Fruit fly (Drosophila melanogaster) whole organism, prepupa: ENCODE data around the gene CG14961.

Source experiments
- Blimp-1 ChIP-seq: fragments of 200-800 bp; sonication (Bioruptor generic); optimal IDR thresholded peaks from 3 replicates; lab custom pipeline; 2017; ENCODE audit warnings: missing biosample characterization, missing genetic modification characterization, mild to moderate bottlenecking, moderate library complexity, missing genetic modification reagents
- CG10631 ChIP-seq: fragments of 200-800 bp; sonication (Bioruptor generic); optimal IDR thresholded peaks from 2 replicates; lab custom pipeline; 2016; ENCODE audit warnings: missing biosample characterization, missing genetic modification characterization
- CG11294 ChIP-seq: fragments of 200-800 bp; sonication (Bioruptor generic); IDR thresholded peaks from 2 replicates; pipeline ENCODE4 v1.3.6; 2022; ENCODE audit warnings: missing biosample characterization, missing genetic modification characterization
- CG11762 ChIP-seq: fragments of 200-800 bp; sonication (Bioruptor generic); optimal IDR thresholded peaks from 3 replicates; lab custom pipeline; 2016; ENCODE audit warnings: missing biosample characterization, missing genetic modification characterization; ENCODE audit not compliant: insufficient read depth
- CG11902 ChIP-seq: fragments of 200-800 bp; sonication (Bioruptor generic); optimal IDR thresholded peaks from 3 replicates; lab custom pipeline; 2016; ENCODE audit warnings: missing biosample characterization, missing genetic modification characterization
- CG15336 ChIP-seq: fragments of 200-800 bp; sonication (Bioruptor generic); IDR thresholded peaks from 2 replicates; pipeline ENCODE4 v1.3.6; 2022; ENCODE audit warnings: missing biosample characterization, missing genetic modification characterization
- CG1621 ChIP-seq: fragments of 200-800 bp; sonication (Bioruptor generic); optimal IDR thresholded peaks from 3 replicates; lab custom pipeline; 2018; ENCODE audit warnings: missing biosample characterization, mild to moderate bottlenecking, missing genetic modification characterization
- CG16779 ChIP-seq: fragments of 200-800 bp; sonication (Bioruptor generic); optimal IDR thresholded peaks from 3 replicates; lab custom pipeline; 2017; ENCODE audit warnings: missing biosample characterization, mild to moderate bottlenecking, missing genetic modification characterization
- CG3032 ChIP-seq: fragments of 200-800 bp; optimal IDR thresholded peaks from 2 replicates; lab custom pipeline; 2019; ENCODE audit warnings: missing biosample characterization, mild to moderate bottlenecking, missing genetic modification characterization, moderate library complexity
- CG31627 ChIP-seq: fragments of 200-800 bp; sonication (Bioruptor generic); optimal IDR thresholded peaks from 3 replicates; lab custom pipeline; 2016; ENCODE audit warnings: missing biosample characterization, missing genetic modification characterization
- CG32006 ChIP-seq: fragments of 200-800 bp; sonication (Bioruptor generic); optimal IDR thresholded peaks from 3 replicates; lab custom pipeline; 2017; ENCODE audit warnings: missing biosample characterization, mild to moderate bottlenecking, missing genetic modification characterization
- CG4318 ChIP-seq: fragments of 200-800 bp; sonication (Bioruptor generic); optimal IDR thresholded peaks from 3 replicates; lab custom pipeline; 2017; ENCODE audit warnings: missing biosample characterization, mild to moderate bottlenecking, missing genetic modification characterization
- CG6163 ChIP-seq: fragments of 200-800 bp; sonication (Bioruptor generic); IDR thresholded peaks from 3 replicates; pipeline ENCODE4 v1.3.6; 2022; ENCODE audit warnings: missing biosample characterization, missing genetic modification characterization
- CG6276 ChIP-seq: fragments of 200-800 bp; sonication (Bioruptor generic); optimal IDR thresholded peaks from 2 replicates; lab custom pipeline; 2017; ENCODE audit warnings: missing biosample characterization, mild to moderate bottlenecking, missing genetic modification characterization
- CG6792 ChIP-seq: fragments of 200-800 bp; sonication (Bioruptor generic); optimal IDR thresholded peaks from 3 replicates; lab custom pipeline; 2016; ENCODE audit warnings: missing biosample characterization, missing genetic modification characterization
- CG6854 ChIP-seq: fragments of 200-800 bp; sonication (Bioruptor generic); optimal IDR thresholded peaks from 2 replicates; lab custom pipeline; 2017; ENCODE audit warnings: missing biosample characterization, mild to moderate bottlenecking, missing genetic modification characterization
- CG7368 ChIP-seq: fragments of 200-800 bp; sonication (Bioruptor generic); optimal IDR thresholded peaks from 3 replicates; lab custom pipeline; 2016; ENCODE audit warnings: missing biosample characterization, missing genetic modification characterization
- CG8119 ChIP-seq: fragments of 200-800 bp; sonication (Bioruptor generic); IDR thresholded peaks from 3 replicates; pipeline ENCODE4 v1.3.6; 2022; ENCODE audit warnings: missing biosample characterization, missing genetic modification characterization
- CG8319 ChIP-seq: fragments of 200-800 bp; sonication (Bioruptor generic); optimal IDR thresholded peaks from 3 replicates; lab custom pipeline; 2016; ENCODE audit warnings: missing biosample characterization, missing genetic modification characterization
- CG8632 ChIP-seq: fragments of 200-800 bp; sonication (Bioruptor generic); optimal IDR thresholded peaks from 3 replicates; lab custom pipeline; 2016; ENCODE audit warnings: missing biosample characterization, missing genetic modification characterization
- CG9139 ChIP-seq: fragments of 200-800 bp; sonication (Bioruptor generic); optimal IDR thresholded peaks from 3 replicates; lab custom pipeline; 2017; ENCODE audit warnings: missing biosample characterization, mild to moderate bottlenecking, missing genetic modification characterization
- Eip75B ChIP-seq: fragments of 200-800 bp; sonication (Bioruptor generic); optimal IDR thresholded peaks from 3 replicates; lab custom pipeline; 2016; ENCODE audit warnings: missing biosample characterization, missing genetic modification characterization
- Eip78C ChIP-seq: fragments of 200-800 bp; sonication (Bioruptor generic); peaks from one replicate; lab custom pipeline; 2016; ENCODE audit warnings: missing biosample characterization, missing genetic modification characterization
- Eip93F ChIP-seq: fragments of 200-800 bp; sonication (Bioruptor generic); optimal IDR thresholded peaks from 2 replicates; lab custom pipeline; 2016; ENCODE audit warnings: missing biosample characterization, mild to moderate bottlenecking, missing genetic modification characterization
- Ets21C ChIP-seq: fragments of 200-800 bp; sonication (Bioruptor generic); optimal IDR thresholded peaks from 3 replicates; lab custom pipeline; 2016; ENCODE audit warnings: missing biosample characterization, missing genetic modification characterization
- Gug ChIP-seq: fragments of 200-800 bp; sonication (Bioruptor generic); IDR thresholded peaks from 2 replicates; pipeline ENCODE4 v1.3.6; 2022; ENCODE audit warnings: missing biosample characterization, missing genetic modification characterization
- Hr38 ChIP-seq: sonication (Bioruptor generic); optimal IDR thresholded peaks from 2 replicates; lab custom pipeline; 2016; ENCODE audit warnings: missing biosample characterization, missing genetic modification characterization
- Hr39 ChIP-seq: fragments of 200-800 bp; sonication (Bioruptor generic); optimal IDR thresholded peaks from 2 replicates; lab custom pipeline; 2016; ENCODE audit warnings: missing biosample characterization, missing genetic modification characterization
- Hr4 ChIP-seq: fragments of 200-800 bp; sonication (Bioruptor generic); optimal IDR thresholded peaks from 3 replicates; lab custom pipeline; 2016; ENCODE audit warnings: missing biosample characterization, missing genetic modification characterization
- Lpt ChIP-seq: fragments of 200-800 bp; sonication (Bioruptor generic); optimal IDR thresholded peaks from 3 replicates; lab custom pipeline; 2016; ENCODE audit warnings: missing biosample characterization, missing genetic modification characterization
- Smox ChIP-seq: fragments of 200-800 bp; sonication (Bioruptor generic); optimal IDR thresholded peaks from 3 replicates; lab custom pipeline; 2016; ENCODE audit warnings: missing biosample characterization, missing genetic modification characterization
- Sox102F ChIP-seq: fragments of 200-800 bp; sonication (Bioruptor generic); optimal IDR thresholded peaks from 2 replicates; lab custom pipeline; 2016; ENCODE audit warnings: missing biosample characterization, mild to moderate bottlenecking, missing genetic modification characterization
- Sox14 ChIP-seq: fragments of 200-800 bp; sonication (Bioruptor generic); optimal IDR thresholded peaks from 3 replicates; lab custom pipeline; 2016; ENCODE audit warnings: missing biosample characterization, missing genetic modification characterization
- Sox15 ChIP-seq: fragments of 200-800 bp; sonication (Bioruptor generic); optimal IDR thresholded peaks from 3 replicates; lab custom pipeline; 2016; ENCODE audit warnings: missing biosample characterization, missing genetic modification characterization
- achi ChIP-seq: fragments of 200-800 bp; sonication (Bioruptor generic); optimal IDR thresholded peaks from 3 replicates; lab custom pipeline; 2016; ENCODE audit warnings: missing biosample characterization, missing genetic modification characterization
- acj6 ChIP-seq: fragments of 200-800 bp; sonication (Bioruptor generic); optimal IDR thresholded peaks from 3 replicates; lab custom pipeline; 2016; ENCODE audit warnings: missing biosample characterization, missing genetic modification characterization
- dac ChIP-seq: fragments of 200-800 bp; sonication (Bioruptor generic); optimal IDR thresholded peaks from 2 replicates; lab custom pipeline; 2017; ENCODE audit warnings: missing biosample characterization, mild to moderate bottlenecking, missing genetic modification characterization
- dsx ChIP-seq: fragments of 200-800 bp; optimal IDR thresholded peaks from 3 replicates; lab custom pipeline; 2019; ENCODE audit warnings: missing biosample characterization, mild to moderate bottlenecking, missing genetic modification characterization, moderate library complexity; ENCODE audit not compliant: poor library complexity, severe bottlenecking
- eg ChIP-seq: fragments of 200-800 bp; sonication (Bioruptor generic); IDR thresholded peaks from 3 replicates; pipeline ENCODE4 v1.3.6; 2022; ENCODE audit warnings: missing biosample characterization, missing genetic modification characterization
- fd59A ChIP-seq: fragments of 200-800 bp; sonication (Bioruptor generic); optimal IDR thresholded peaks from 2 replicates; lab custom pipeline; 2017; ENCODE audit warnings: missing biosample characterization, mild to moderate bottlenecking, missing genetic modification characterization, missing genetic modification reagents
- fd85E ChIP-seq: fragments of 200-800 bp; sonication (Bioruptor generic); optimal IDR thresholded peaks from 3 replicates; lab custom pipeline; 2016; ENCODE audit warnings: missing biosample characterization, missing genetic modification characterization
- fkh ChIP-seq: fragments of 200-800 bp; sonication (Bioruptor generic); optimal IDR thresholded peaks from 3 replicates; lab custom pipeline; 2017; ENCODE audit warnings: missing biosample characterization, mild to moderate bottlenecking, missing genetic modification characterization, moderate library complexity
- pdm3 ChIP-seq: fragments of 200-800 bp; sonication (Bioruptor generic); optimal IDR thresholded peaks from 3 replicates; lab custom pipeline; 2016; ENCODE audit warnings: missing biosample characterization, missing genetic modification characterization
- salr ChIP-seq, 2 experiments: fragments of 200-800 bp; sonication (Bioruptor generic); optimal IDR thresholded peaks; 3 replicates each; lab custom pipeline; 2016 to 2018; ENCODE audit warnings: missing biosample characterization in 2 of 2, missing genetic modification characterization in 2 of 2, mild to moderate bottlenecking in 1 of 2
- spab ChIP-seq: fragments of 200-800 bp; sonication (Bioruptor generic); optimal IDR thresholded peaks from 2 replicates; lab custom pipeline; 2017; ENCODE audit warnings: missing biosample characterization, mild to moderate bottlenecking, missing genetic modification characterization, missing genetic modification reagents
- ss ChIP-seq, 2 experiments: fragments of 200-800 bp; sonication (Bioruptor generic); optimal IDR thresholded peaks; 2 replicates in 1 of 2; 3 replicates in 1 of 2; lab custom pipeline; 2017 to 2018; ENCODE audit warnings: mild to moderate bottlenecking in 2 of 2, missing biosample characterization in 2 of 2, missing genetic modification characterization in 2 of 2, moderate library complexity in 1 of 2
- topi ChIP-seq: fragments of 200-800 bp; sonication (Bioruptor generic); optimal IDR thresholded peaks from 3 replicates; lab custom pipeline; 2016; ENCODE audit warnings: missing biosample characterization, missing genetic modification characterization

CG14961 gene

DNA sequence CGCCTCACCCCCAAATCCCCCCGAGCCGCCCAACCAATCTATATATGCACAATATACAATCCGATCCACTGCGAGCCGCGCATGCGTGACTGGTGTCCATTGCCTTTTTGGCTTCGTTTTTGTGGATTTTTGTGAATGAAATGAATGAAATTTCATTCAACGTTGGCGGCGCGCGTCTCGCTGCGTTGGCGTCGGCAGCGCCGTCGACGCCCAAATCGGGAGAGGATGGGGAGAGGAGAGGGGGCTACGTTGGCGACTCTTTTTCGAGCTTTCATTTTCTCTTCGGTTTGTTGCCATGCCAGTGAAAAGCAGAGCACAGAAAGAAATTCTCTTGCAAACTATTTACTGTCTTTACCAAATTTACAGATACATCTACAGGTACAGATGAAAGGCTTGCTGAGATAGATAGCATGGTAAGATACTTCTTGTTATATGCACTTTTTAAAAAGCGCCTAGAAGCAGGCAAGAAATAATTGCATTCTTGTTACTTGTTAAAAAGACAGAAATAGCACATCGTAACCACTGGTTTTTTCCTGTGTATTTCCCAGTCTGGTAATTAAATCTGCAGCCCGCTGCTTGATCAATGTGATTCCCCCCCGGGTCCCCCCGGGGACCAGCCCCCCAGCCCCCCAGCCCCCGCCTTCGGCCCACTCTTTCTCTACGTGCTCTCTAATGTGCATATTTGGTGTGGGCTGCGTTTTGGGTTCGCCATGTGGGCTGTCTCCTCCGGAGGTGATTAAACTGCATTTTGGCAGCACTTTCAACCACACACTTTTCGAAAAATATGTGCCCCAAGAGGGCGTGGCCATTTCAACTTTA, 50.6 kb downstream of the CG14961 start (continued):
- TF ChIP-seq spab (no peak), ss (GFP tag; optimal IDR thresholded peaks at IDR 0.05; lab: Kevin White, UChicago) (peak in 1 of 2 experiments; percentile 77), CG11902 (GFP tag; lab: Kevin White, UChicago) (no peak), topi (GFP tag; lab: Kevin White, UChicago) (peak; percentile 38), CG16779 (tag; lab: Kevin White, UChicago) (no peak), CG8119 (GFP tag; lab: Robert Waterston, UW) (peak; percentile 83), CG15336 (GFP tag; lab: Robert Waterston, UW) (peak; percentile 86), fd59A (GFP tag; lab: Kevin White, UChicago) (no peak), CG31627 (peak; percentile 31), CG10631 (GFP tag; lab: Kevin White, UChicago) (no peak), Hr39 (GFP tag; lab: Kevin White, UChicago) (peak; percentile 48), salr (GFP tag; optimal IDR thresholded peaks at IDR 0.05; lab: Kevin White, UChicago) (no peak), Hr38 (no peak), Smox (GFP tag; lab: Kevin White, UChicago) (peak; percentile 8), Eip78C (peak; percentile 91), Eip75B (GFP tag; lab: Kevin White, UChicago) (no peak), pdm3 (peak; percentile 51), CG6854 (no peak), Sox15 (GFP tag; lab: Kevin White, UChicago) (peak; percentile 33), Sox102F (peak; percentile 43), Blimp-1 (peak; percentile 47), CG11762 (GFP tag; lab: Kevin White, UChicago) (peak; percentile 8), CG1621 (tag; lab: Kevin White, UChicago) (no peak), fd85E (GFP tag; lab: Kevin White, UChicago) (no peak), Ets21C (GFP tag; lab: Kevin White, UChicago) (no peak), CG8632 (GFP tag; lab: Kevin White, UChicago) (peak; percentile 0), acj6 (GFP tag; lab: Kevin White, UChicago) (peak; percentile 19), Hr4 (peak; percentile 87), CG6276 (GFP tag; lab: Kevin White, UChicago) (peak; percentile 76), Sox14 (GFP tag; lab: Kevin White, UChicago) (peak; percentile 25), Gug (GFP tag; lab: Robert Waterston, UW) (peak; percentile 59), fkh (GFP tag; lab: Kevin White, UChicago) (no peak), CG8319 (GFP tag; lab: Kevin White, UChicago) (no peak), CG3032 (tag; lab: Kevin White, UChicago) (peak; percentile 8)

DNA sequence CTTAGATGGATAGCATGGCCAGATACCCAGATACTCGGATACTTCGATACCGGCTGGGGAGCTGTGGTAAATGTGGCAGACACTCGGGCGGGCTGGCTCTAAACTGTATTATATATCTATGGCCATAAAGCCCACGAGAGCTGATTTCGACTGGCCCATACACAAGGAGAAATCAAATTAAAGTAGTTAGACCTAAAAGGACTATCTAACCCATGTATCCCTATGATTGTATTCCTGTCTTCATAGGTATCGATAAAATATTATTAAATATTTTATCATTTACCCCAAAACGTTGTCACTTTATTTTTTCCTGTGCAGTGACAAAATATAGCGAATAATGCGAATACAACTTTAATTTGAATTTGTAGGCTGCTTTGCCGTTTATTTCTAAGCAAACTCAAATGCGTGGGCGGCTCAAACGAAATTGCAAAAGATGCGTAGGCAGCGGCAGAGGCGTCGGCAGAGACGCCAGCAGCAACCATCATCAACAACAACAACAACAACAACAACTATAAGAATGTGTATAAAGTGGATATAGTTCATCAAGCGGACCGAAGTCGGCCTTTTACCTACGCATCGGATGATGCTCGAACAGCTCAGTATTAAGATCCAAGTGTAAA, 52.1 kb downstream of the CG14961 start:
- peak; percentile 47 for TF ChIP-seq Hr4
- TF ChIP-seq Gug (GFP tag; lab: Robert Waterston, UW) = peak; percentile 54
- no peak for TF ChIP-seq Lpt (GFP tag; lab: Kevin White, UChicago)
- no peak for TF ChIP-seq CG16779 (tag; lab: Kevin White, UChicago)
- TF ChIP-seq CG4318 (GFP tag; lab: Kevin White, UChicago) = peak; percentile 9
- TF ChIP-seq CG32006 (GFP tag; lab: Kevin White, UChicago) = peak; percentile 35
- no peak for TF ChIP-seq CG11902 (GFP tag; lab: Kevin White, UChicago)
- TF ChIP-seq ss (GFP tag; optimal IDR thresholded peaks at IDR 0.05; lab: Kevin White, UChicago) = no peak
- TF ChIP-seq Sox102F = no peak
- TF ChIP-seq CG9139 = no peak
- peak; percentile 64 for TF ChIP-seq CG6163
- TF ChIP-seq CG15336 (GFP tag; lab: Robert Waterston, UW) = peak; percentile 73
- TF ChIP-seq dac = no peak
- TF ChIP-seq Hr38 = no peak
- TF ChIP-seq CG8632 (GFP tag; lab: Kevin White, UChicago) = no peak
- TF ChIP-seq eg (GFP tag; lab: Robert Waterston, UW) = peak; percentile 82
- TF ChIP-seq pdm3 = peak; percentile 3
- TF ChIP-seq CG10631 (GFP tag; lab: Kevin White, UChicago) = no peak
- peak; percentile 19 for TF ChIP-seq Eip78C
- TF ChIP-seq Eip93F = no peak
- TF ChIP-seq CG8119 (GFP tag; lab: Robert Waterston, UW) = peak; percentile 67
- no peak for TF ChIP-seq CG6792
- no peak for TF ChIP-seq CG7368 (GFP tag; lab: Kevin White, UChicago)
- peak; percentile 16 for TF ChIP-seq achi
- no peak for TF ChIP-seq dsx (GFP tag; lab: Kevin White, UChicago)
- TF ChIP-seq CG11294 (GFP tag; lab: Robert Waterston, UW) = peak; percentile 41; the same call in 1 of the 2 replicates
